Fruit fly (Drosophila melanogaster) S2 (cell line): ENCODE data around the gene RhoGEF64C.

Source experiments
- CG8478 ChIP-seq: fragments of >200 bp; optimal IDR thresholded peaks from 2 replicates; lab custom pipeline; 2018
- CTCF ChIP-seq, 2 experiments: fragments of >200 bp; optimal IDR thresholded peaks; 2 replicates each; lab custom pipeline; 2018

The RhoGEF64C gene

dm6 chr3L:4748053-4748452, 55.5 kb downstream of the RhoGEF64C start:
- TF ChIP-seq CTCF (optimal IDR thresholded peaks at IDR 0.05; lab: Kevin White, UChicago) (no peak), CG8478 (no peak)

DNA sequence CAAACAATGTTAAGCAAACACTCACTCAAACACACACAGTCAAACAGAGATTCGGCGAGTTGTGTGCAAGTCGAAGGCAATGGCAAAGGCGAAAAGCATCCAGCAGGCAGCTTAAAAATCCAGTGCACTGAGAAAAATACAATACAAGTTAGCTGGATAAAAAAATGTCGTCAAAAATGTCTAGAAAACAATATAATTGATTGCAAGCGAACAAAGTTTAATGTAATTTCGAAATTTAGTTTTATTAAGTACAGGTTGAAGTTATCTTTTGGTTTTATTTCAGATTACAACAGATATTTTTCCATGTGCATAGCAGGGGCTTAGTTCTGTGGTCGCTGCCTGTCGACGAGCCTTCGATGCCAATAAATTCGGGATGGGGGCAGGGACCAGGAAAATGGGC, 56.5 kb downstream of the RhoGEF64C start:
- TF ChIP-seq CTCF (optimal IDR thresholded peaks at IDR 0.05; lab: Kevin White, UChicago) (no peak), CG8478 (no peak)

- TF ChIP-seq CG8478 (no peak), CTCF (optimal IDR thresholded peaks at IDR 0.05; lab: Kevin White, UChicago) (no peak)
Observed at dm6 chr3L:4750754-4751153, 58.2 kb downstream of the RhoGEF64C start.

- TF ChIP-seq CG8478 = no peak
- no peak for TF ChIP-seq CTCF (optimal IDR thresholded peaks at IDR 0.05; lab: Kevin White, UChicago)
Observed at dm6 chr3L:4753638-4754037, 61.1 kb downstream of the RhoGEF64C start, which contains the start of gene CG12493. Gene CG12493 (minus strand): TSS chr3L:4753738.

DNA sequence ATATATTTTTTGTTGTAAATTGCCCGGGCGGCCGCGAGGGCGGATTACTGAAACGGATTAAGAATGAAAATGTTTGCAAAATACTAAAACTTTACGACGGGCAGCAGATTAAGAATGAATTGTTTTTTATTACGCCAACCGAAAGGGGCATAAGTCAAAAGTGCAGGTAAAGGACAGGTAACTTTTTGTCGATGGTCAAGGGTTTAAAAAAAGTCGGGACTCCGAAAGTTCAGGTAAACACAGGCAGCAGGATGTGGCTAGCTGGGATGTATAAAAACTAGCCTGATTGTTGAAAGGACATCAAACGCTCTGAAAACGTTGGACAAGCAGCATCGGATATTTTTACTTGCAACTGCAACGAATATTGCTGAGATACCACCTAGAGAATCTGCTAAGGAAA, 65.0 kb downstream of the RhoGEF64C start, which contains the start of gene CG13711:
TSS of gene CG13711 (plus strand) at position 301 of the 400 bp plus-strand sequence.
- TF ChIP-seq CG8478 = no peak
- TF ChIP-seq CTCF (optimal IDR thresholded peaks at IDR 0.05; lab: Kevin White, UChicago) = no peak

dm6 chr3L:4776432-4776831, 83.8 kb downstream of the RhoGEF64C start:
- TF ChIP-seq CG8478 (no peak), CTCF (optimal IDR thresholded peaks at IDR 0.05; lab: Kevin White, UChicago) (peak; percentile 30 to 55)

DNA sequence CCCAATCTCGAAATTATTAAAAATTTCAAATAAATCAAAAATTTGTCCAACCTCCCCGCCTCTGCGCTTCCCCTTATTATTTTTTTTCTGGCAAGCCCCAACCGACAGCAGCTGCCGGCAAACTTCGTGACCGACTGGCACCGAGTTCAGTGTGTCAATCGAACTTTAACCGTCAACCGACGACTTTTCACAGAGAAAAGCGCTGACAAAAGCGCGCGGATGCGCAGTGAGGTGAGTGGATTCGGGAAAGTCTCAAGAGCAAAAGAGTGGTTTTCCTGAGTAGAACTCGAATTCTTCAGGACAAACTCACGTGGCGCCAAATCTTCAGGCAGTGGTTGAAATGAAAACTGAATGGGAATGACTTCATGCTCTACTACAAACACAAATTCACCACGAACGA, 108.1 kb downstream of the RhoGEF64C start:
- TF ChIP-seq CG8478 = no peak
- peak; percentile 41 for TF ChIP-seq CTCF (optimal IDR thresholded peaks at IDR 0.05; lab: Kevin White, UChicago)

DNA sequence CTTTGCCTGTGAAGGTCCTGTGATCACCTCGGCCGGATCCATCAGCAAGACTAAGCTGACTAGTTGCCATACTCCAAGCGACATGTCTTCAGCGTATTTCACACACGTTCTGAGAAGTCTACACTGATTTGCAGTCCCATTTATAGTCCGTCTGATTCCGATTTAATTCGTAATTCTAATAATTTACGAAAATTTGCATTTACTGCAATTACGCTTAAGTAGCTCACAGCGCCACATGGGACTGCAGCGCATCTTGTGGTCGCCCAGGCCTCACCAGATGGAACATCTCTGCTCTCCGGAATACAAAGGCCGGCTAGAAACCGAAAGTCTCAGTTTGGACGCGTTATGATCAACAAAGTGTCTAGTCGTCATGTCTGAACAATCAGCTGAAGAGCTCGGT, 112.6 kb downstream of the RhoGEF64C start, which contains the start of gene CG7509:
TSS of gene CG7509 (minus strand) at position 101 of the 400 bp plus-strand sequence.
- TF ChIP-seq CG8478 (no peak), CTCF (optimal IDR thresholded peaks at IDR 0.05; lab: Kevin White, UChicago) (no peak)

DNA sequence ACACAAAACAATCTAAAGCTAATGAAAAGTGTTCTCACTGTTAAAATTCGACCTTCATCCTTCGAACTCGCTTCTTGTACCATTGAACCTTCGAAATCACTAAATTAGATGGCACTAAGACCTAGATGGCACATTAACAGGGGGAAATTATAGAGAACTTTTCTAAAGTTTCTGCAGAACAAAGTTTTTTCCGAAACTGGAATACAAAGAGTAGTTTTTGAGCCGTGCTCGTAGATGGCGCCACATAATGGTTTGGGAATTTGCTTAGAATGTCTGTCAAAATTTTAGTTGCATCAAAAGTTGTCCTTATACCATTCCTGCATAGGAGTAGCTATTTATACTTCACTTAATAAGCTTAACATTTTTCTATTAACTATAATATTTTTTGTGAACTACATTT, 113.2 kb downstream of the RhoGEF64C start:
- TF ChIP-seq CG8478 = no peak
- peak; percentile 78 to 87 for TF ChIP-seq CTCF (optimal IDR thresholded peaks at IDR 0.05; lab: Kevin White, UChicago)

- no peak for TF ChIP-seq CTCF (optimal IDR thresholded peaks at IDR 0.05; lab: Kevin White, UChicago)
- TF ChIP-seq CG8478 = no peak
Observed at dm6 chr3L:4807306-4807705, 114.7 kb downstream of the RhoGEF64C start, which contains the start of gene CG18808. Gene CG18808 (minus strand): TSS chr3L:4807406.

DNA sequence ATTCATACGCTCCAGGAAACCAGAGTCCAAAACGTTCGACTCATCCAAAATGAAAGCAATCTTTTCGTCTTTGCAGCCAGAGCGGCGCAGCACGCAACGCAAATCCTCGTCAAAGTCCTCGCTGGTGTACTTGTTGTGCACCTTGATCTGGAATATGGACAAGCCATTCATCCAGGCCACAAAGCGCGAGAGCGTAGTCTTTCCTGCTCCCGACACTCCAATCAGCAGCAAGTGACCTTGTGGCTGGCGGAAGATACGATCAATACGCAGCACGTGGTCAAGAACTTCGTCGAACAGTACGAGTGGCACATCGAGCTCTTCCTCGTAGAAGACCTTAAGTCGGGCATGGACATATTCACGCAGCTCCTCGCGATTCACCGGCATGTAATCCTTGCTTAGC, 121.6 kb downstream of the RhoGEF64C start:
- TF ChIP-seq CTCF (optimal IDR thresholded peaks at IDR 0.05; lab: Kevin White, UChicago) = no peak
- TF ChIP-seq CG8478 = no peak

DNA sequence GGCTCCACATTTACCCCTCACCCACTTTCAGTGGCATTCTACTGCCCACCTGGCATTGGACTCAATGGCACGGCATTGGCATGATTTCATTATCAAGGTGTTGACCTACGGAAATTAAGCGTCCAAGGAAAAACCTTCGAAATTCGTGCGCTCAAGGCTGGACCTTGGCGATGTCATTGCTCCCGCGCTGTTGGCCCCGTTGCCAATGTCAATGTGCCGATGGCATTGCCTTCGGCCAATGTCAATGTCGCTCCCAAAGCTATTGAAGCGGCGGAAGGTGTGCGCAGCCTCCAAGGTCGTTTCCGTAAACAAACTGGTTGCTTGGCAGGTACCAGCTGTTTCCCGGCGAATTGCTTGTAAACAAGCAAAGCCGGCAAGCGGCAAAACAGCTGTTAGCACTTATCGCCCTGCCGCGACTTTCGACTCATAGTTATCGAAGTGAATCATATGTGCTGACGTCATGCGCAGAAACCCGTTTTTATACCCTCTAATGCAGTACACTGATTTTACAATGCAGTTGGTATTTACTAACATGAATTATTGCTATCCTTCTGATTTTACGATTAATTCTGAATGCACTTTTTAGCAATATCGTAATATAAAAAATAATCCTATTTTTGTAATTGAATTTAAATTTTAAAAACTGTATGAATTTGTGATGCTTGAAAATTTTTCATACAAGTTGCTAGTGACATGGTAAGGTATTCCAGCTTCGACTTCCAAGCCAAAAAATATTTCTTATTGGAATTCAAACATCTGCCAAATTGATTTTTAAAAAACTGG, 132.0 kb downstream of the RhoGEF64C start:
- no peak for TF ChIP-seq CG8478
- no peak for TF ChIP-seq CTCF (optimal IDR thresholded peaks at IDR 0.05; lab: Kevin White, UChicago)

dm6 chr3L:4825584-4825983, 133.0 kb downstream of the RhoGEF64C start, which contains the start of the genes Dhc64C and LeuRS-m:
Gene Dhc64C (minus strand): TSS chr3L:4825687.
Gene LeuRS-m (plus strand): TSS chr3L:4825853.
- TF ChIP-seq CTCF (optimal IDR thresholded peaks at IDR 0.05; lab: Kevin White, UChicago) (peak; percentile 45 to 54), CG8478 (no peak)

dm6 chr3L:4833491-4833890, 140.9 kb downstream of the RhoGEF64C start, which contains the start of gene CG13708:
Gene CG13708 (minus strand): TSS chr3L:4833591.
- TF ChIP-seq CG8478 (no peak), CTCF (optimal IDR thresholded peaks at IDR 0.05; lab: Kevin White, UChicago) (no peak)

DNA sequence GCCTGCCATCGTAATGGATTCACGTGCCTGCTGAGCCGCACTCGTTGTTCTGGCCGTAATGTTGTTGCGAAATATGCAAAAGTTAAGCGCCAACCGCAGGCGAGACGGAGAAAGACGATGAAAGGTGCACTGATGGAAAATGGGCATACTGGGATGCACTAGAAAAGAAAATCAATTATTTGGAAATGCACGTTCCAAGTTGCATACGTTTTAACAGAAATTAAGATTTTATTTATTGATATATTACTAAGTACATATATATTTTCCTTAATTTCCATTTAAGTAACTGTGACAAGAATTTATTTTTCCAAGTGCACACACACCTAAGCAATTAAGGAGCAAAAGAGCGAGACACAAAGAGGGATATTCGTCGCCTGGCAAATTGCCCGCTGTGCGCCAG, 142.4 kb downstream of the RhoGEF64C start:
- TF ChIP-seq CG8478 = no peak
- no peak for TF ChIP-seq CTCF (optimal IDR thresholded peaks at IDR 0.05; lab: Kevin White, UChicago)

DNA sequence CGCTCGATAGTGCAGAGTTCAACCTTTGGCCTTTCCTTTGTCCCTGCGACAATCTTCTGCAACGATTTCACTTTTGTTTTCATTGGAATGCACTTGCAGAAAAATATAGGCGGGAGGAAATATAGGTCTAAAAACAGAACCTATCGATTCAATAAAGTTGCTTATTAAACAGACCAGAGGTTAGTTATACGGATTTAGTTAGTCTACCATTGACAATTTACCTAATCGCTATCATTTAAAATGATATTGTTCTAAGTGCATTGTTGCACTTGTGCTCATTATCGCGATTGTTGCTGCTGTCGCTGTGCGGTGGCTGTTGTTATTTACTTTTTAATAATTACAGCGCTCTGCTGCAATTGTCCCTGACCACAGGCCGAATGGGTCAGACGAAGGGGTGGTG, 143.8 kb downstream of the RhoGEF64C start:
- TF ChIP-seq CTCF (optimal IDR thresholded peaks at IDR 0.05; lab: Kevin White, UChicago) (no peak), CG8478 (no peak)
